Worm (Caenorhabditis elegans) whole organism, midembryonic: ENCODE results near the gene F23F1.6.

Source experiments
- T22C8.4 ChIP-seq: fragments of 200-800 bp; sonication (Bioruptor generic); IDR thresholded peaks from 2 replicates; pipeline ENCODE4 v1.3.6; 2022; ENCODE audit warnings: missing genetic modification characterization, missing compliant biosample characterization
- cog-1 ChIP-seq: sonication (generic microtip); optimal IDR thresholded peaks from 2 replicates; lab custom pipeline; 2016; ENCODE audit warnings: missing genetic modification characterization, missing compliant biosample characterization
- flt-1 ChIP-seq: fragments of 200-800 bp; sonication (Bioruptor generic); IDR thresholded peaks from 2 replicates; pipeline ENCODE4 v1.3.6; 2022; ENCODE audit warnings: missing genetic modification characterization, missing compliant biosample characterization
- med-1 ChIP-seq: sonication (generic microtip); optimal IDR thresholded peaks from 2 replicates; lab custom pipeline; 2017; ENCODE audit warnings: missing genetic modification characterization, mild to moderate bottlenecking, missing compliant biosample characterization, antibody characterized with exemption, missing genetic modification reagents; ENCODE audit not compliant: insufficient read depth
- ref-1 ChIP-seq: fragments of 200-800 bp; sonication (Bioruptor generic); conservative IDR thresholded peaks from 2 replicates; pipeline ENCODE4 v1.3.6; 2022; ENCODE audit warnings: missing genetic modification reagents, missing genetic modification characterization, missing compliant biosample characterization
- ztf-23 ChIP-seq: fragments of 200-800 bp; sonication (Bioruptor generic); IDR thresholded peaks from 2 replicates; pipeline ENCODE4 v1.3.6; 2022; ENCODE audit warnings: missing genetic modification reagents, missing genetic modification characterization, missing compliant biosample characterization

ce11 chrII:1334-1898, 35.7 kb downstream of the F23F1.6 start, which contains the start of gene 2L52.1:
- TF ChIP-seq ztf-23 (GFP tag; lab: Robert Waterston, UW) (no peak), med-1 (GFP tag; lab: Kevin White, UChicago) (no peak), flt-1 (GFP tag; lab: Robert Waterston, UW) (no peak), T22C8.4 (GFP tag; lab: Robert Waterston, UW) (no peak), cog-1 (tag; lab: Kevin White, UChicago) (no peak), ref-1 (GFP tag; lab: Robert Waterston, UW) (no peak)
